Worm (Caenorhabditis elegans) whole organism, L4/young adult: ENCODE data around the gene Y54G2A.44.

Experiments used
- W03F9.2 ChIP-seq: fragments of 150-350 bp; optimal IDR thresholded peaks from 2 replicates; lab custom pipeline; 2014; ENCODE audit warnings: missing biosample characterization, missing genetic modification characterization
- dao-5 ChIP-seq: sonication (generic microtip); optimal IDR thresholded peaks from 2 replicates; lab custom pipeline; 2016; ENCODE audit warnings: missing genotype, missing genetic modification characterization, moderate library complexity, missing compliant biosample characterization
- him-1 ChIP-seq: sonication (generic microtip); optimal IDR thresholded peaks from 2 replicates; lab custom pipeline; 2016; ENCODE audit warnings: missing genotype, missing genetic modification reagents, missing genetic modification characterization, missing compliant biosample characterization

Gene Y54G2A.44

ce11 chrIV:2808154-2808553 lies 6.5 kb downstream of the Y54G2A.44 start:
- TF ChIP-seq dao-5 (tag; lab: Kevin White, UChicago) (no peak), him-1 (no peak), W03F9.2 (no peak)

DNA sequence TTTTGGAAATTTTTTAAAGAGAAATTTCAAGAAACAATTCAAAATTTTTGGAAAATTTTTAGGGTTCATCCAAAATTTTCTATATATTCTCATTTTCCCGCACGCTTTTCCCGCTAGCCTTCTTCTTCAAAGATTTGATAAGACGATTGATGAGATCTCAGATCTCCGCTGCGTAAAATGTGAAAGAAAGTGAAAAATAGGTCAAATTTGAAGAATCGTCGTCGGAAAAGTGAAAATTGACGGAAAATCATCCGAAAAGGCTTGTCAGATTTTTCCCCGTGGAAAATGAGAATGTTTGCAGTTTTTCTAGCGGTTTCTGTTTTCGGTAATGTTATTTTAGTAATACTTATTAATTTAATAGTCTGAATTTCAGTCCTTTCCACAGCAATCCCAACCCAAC lies 7.5 kb downstream of the Y54G2A.44 start, which contains the start of gene Y54G2A.76:
Gene Y54G2A.76 (plus strand): TSS at position 203 of the 400 bp plus-strand sequence.
- TF ChIP-seq W03F9.2: no peak
- no peak for TF ChIP-seq him-1
- TF ChIP-seq dao-5 (tag; lab: Kevin White, UChicago): no peak

DNA sequence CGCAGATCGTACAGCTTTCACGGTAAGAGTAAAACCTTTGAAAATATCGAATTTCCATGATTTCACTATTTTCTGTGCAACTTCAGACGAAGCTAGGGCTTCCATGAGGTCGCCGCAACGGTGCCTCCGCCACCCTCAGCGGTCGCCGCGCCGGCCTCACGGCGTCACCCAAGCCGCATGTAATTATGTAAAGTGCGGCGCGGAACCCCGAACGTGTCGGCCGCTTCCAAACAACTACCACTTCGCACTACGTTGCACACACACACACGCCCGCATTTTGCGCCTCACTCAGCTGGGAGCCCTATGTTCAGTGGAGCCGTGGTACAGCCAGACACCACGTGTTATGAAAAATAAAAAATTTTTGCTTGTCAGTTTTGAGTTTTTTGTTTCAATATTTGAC lies 15.4 kb downstream of the Y54G2A.44 start:
- TF ChIP-seq W03F9.2 (no peak), dao-5 (tag; lab: Kevin White, UChicago) (no peak), him-1 (no peak)

DNA sequence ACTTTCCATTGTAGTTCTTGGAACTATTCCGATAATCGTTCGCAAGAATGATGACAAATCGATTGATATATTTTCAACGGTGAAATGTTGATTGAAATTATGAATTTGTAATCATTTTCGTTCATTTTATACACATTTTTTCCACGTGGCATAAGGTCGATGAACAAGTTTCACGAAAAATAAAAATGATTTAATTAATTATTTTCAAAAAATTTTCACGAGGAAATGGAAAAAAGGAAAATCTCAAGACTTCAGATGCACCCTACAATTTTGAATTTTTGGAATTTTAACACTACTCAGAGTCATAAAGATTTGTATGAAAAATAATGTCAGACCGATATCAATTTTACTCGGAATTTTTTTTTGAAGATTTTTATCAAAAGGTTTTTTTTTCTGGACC lies 18.0 kb downstream of the Y54G2A.44 start, which contains the start of gene Y54G2A.13:
Gene Y54G2A.13 (minus strand): TSS at position 101 of the 400 bp plus-strand sequence.
- TF ChIP-seq W03F9.2 (no peak), him-1 (no peak), dao-5 (tag; lab: Kevin White, UChicago) (no peak)

ce11 chrIV:2820408-2820807 lies 18.8 kb downstream of the Y54G2A.44 start, which contains the start of gene Y54G2A.37:
TSS of gene Y54G2A.37 (plus strand) at chrIV:2820708.
- TF ChIP-seq W03F9.2 (no peak), him-1 (no peak), dao-5 (tag; lab: Kevin White, UChicago) (no peak)

- no peak for TF ChIP-seq him-1
- no peak for TF ChIP-seq W03F9.2
Measured at ce11 chrIV:2823446-2823845, 21.8 kb downstream of the Y54G2A.44 start, which contains the start of gene clec-80. TSS of gene clec-80 (plus strand) at chrIV:2823746.

ce11 chrIV:2825460-2826103 lies 23.9 kb downstream of the Y54G2A.44 start:
- no peak for TF ChIP-seq dao-5 (tag; lab: Kevin White, UChicago)
- TF ChIP-seq W03F9.2: no peak
- TF ChIP-seq him-1: no peak

ce11 chrIV:2826335-2826734 lies 24.7 kb downstream of the Y54G2A.44 start:
- TF ChIP-seq dao-5 (tag; lab: Kevin White, UChicago) (no peak), W03F9.2 (no peak), him-1 (no peak)

DNA sequence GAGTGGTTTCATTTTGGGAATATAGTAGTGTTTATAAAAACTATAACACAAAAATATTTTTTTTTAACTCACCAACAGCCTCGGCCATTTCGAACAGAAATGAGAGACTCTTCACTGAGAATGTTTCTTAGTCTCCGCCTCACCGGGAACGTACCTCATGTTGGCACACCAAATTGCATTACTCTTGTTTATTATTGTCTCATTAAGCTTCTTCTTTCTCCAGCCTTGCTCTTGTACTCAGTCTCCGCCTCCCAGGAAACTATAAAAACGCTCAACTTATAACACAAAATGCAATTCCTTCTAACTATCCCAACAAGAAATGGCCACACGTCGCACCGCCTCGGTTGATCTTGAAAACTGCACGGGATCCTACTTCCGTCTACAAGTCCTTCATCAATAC lies 30.9 kb downstream of the Y54G2A.44 start, which contains the start of the genes Y54G2A.48 and pudl-1:
Gene Y54G2A.48 (minus strand): TSS at position 101 of the 400 bp plus-strand sequence.
Gene pudl-1 (plus strand): TSS at position 320 of the 400 bp plus-strand sequence.
- TF ChIP-seq him-1: no peak

ce11 chrIV:2834516-2834915 lies 32.9 kb downstream of the Y54G2A.44 start, which contains the start of gene pudl-2:
TSS of gene pudl-2 (plus strand) at chrIV:2834816.
- TF ChIP-seq dao-5 (tag; lab: Kevin White, UChicago): no peak

- no peak for TF ChIP-seq dao-5 (tag; lab: Kevin White, UChicago)
- no peak for TF ChIP-seq him-1
- TF ChIP-seq W03F9.2: no peak
Measured at ce11 chrIV:2835364-2835763, 33.7 kb downstream of the Y54G2A.44 start, which contains the start of gene clec-82. TSS of gene clec-82 (plus strand) at chrIV:2835664.

DNA sequence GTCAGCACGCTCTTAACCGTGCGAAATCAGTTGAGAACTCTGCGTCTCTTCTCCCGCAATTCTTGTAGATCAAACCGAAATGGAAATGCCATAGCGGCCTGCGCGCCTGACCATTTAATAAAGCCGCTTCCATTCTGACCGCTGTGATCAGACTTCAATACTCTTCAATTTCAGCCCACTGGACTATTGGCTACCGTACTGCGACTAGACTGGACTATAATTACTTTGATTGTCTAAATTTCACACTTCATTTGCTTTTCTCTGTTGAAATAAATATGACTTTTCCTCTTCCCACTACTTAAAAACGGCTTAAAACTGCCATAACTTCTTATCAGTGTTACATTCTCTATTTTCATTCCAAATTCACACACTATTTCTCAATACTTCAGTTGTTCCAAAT lies 36.6 kb downstream of the Y54G2A.44 start, which contains the start of gene Y54G2A.7:
Gene Y54G2A.7 (plus strand): TSS at position 301 of the 400 bp plus-strand sequence.
- TF ChIP-seq W03F9.2 (no peak), dao-5 (tag; lab: Kevin White, UChicago) (no peak), him-1 (no peak)

ce11 chrIV:2841260-2841659 lies 39.6 kb downstream of the Y54G2A.44 start, which contains the start of gene clec-83:
TSS of gene clec-83 (minus strand) at chrIV:2841472.
- TF ChIP-seq W03F9.2 (no peak), dao-5 (tag; lab: Kevin White, UChicago) (no peak), him-1 (no peak)

ce11 chrIV:2842162-2842561 lies 40.5 kb downstream of the Y54G2A.44 start, which contains the start of gene clec-84:
TSS of gene clec-84 (plus strand) at chrIV:2842462.
- TF ChIP-seq W03F9.2 (no peak), dao-5 (tag; lab: Kevin White, UChicago) (no peak)

DNA sequence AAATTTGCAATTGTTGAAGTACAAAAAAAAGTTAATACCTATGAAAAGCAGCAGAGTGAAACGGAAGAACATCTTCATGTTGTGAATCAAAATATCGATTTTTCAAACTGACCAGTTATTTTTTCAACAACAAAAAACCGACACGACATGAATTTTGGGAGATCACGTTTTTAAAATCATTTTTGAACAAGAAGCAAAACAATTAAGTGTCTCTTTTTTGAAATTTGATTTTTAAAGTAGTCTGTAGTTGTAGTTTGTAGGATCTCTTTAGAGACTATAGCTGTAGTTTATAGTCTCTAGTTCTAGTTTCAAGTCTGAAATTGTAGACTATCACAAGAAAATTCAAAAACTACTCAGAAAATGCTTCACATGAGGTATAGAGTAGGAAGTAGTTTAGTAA lies 42.2 kb downstream of the Y54G2A.44 start, which contains the start of gene Y54G2A.15:
Gene Y54G2A.15 (minus strand): TSS at position 101 of the 400 bp plus-strand sequence.
- TF ChIP-seq dao-5 (tag; lab: Kevin White, UChicago) (no peak), W03F9.2 (no peak), him-1 (no peak)
